Fruit fly (Drosophila melanogaster): Measurements from ENCODE around the gene CG33543.

CG33543 gene

DNA sequence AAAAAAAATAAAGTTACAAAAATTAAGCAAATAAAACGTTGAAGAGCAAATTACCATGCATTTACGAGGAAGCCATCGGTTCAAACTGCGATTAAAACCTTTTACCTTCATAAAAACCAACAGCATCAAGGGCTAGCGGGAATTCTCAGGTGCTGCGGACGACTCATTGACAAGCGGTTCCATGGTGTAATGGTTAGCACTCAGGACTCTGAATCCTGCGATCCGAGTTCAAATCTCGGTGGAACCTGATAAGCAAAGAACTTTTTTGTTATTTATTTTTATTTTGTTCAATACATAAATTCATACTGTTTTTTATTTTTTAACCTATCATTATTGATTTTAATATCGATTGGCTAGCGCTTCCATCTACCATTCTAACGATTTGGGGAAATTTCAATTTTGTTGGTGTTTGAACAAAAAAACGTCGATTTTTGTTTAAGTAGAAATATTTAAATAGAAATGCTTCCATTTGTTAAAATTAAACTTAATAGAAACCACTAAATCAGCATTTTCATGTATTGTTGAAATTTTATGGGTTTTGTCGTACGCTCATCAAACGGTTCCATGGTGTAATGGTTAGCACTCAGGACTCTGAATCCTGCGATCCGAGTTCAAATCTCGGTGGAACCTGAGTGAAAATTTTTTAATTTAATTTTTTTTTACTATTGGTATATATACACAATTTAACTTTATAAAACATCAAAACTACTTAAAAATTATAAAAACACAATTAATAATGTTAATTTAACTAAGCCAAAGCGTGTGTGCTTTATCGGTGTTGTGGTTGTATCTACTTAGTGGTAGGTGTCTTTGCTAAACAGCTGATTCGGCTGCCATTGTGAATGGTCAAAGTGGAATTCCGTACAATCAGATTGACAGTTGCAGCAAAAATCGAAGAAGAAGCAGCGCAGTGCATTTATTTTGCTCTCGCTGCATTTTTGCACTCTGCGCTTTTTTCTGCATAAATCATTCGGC lies 3.2 kb upstream of the CG33543 start, which contains the start of gene CG4238 (continued):
- no peak for TF ChIP-seq esn (GFP tag; optimal IDR thresholded peaks at IDR 0.05)
- TF ChIP-seq fd59A (GFP tag; optimal IDR thresholded peaks at IDR 0.05): no peak
- no peak for TF ChIP-seq Sox102F (GFP tag; optimal IDR thresholded peaks at IDR 0.05)
- no peak for TF ChIP-seq vri (GFP tag; optimal IDR thresholded peaks at IDR 0.05)
- TF ChIP-seq Met (GFP tag; optimal IDR thresholded peaks at IDR 0.05): no peak
- TF ChIP-seq CG11294 (GFP tag; IDR thresholded peaks at IDR 0.05): no peak
- no peak for TF ChIP-seq acj6 (GFP tag; optimal IDR thresholded peaks at IDR 0.05)

- TF ChIP-seq CG11902 (GFP tag; optimal IDR thresholded peaks at IDR 0.05) (no peak), CG6276 (GFP tag; optimal IDR thresholded peaks at IDR 0.05) (no peak), CG7368 (GFP tag; optimal IDR thresholded peaks at IDR 0.05) (no peak), CG3919 (GFP tag; optimal IDR thresholded peaks at IDR 0.05) (no peak), esn (GFP tag; optimal IDR thresholded peaks at IDR 0.05) (no peak), Eip75B (GFP tag; optimal IDR thresholded peaks at IDR 0.05) (no peak)
Observed at dm6 chr2L:2008114-2008513, 2.0 kb upstream of the CG33543 start, which contains the start of gene Nplp4. Nplp4 (plus strand) TSS chr2L:2008414.

dm6 chr2L:2007093-2007492 lies 980 bp upstream of the CG33543 start, which contains the start of gene CG15353:
CG15353 (minus strand) TSS chr2L:2007193.
- no peak for TF ChIP-seq CG31627 (GFP tag; optimal IDR thresholded peaks at IDR 0.05)
- TF ChIP-seq Smox (GFP tag; optimal IDR thresholded peaks at IDR 0.05): no peak
- no peak for TF ChIP-seq CG6276 (GFP tag; optimal IDR thresholded peaks at IDR 0.05)
- no peak for TF ChIP-seq CG6808 (GFP tag; optimal IDR thresholded peaks at IDR 0.05)
- no peak for TF ChIP-seq esn (GFP tag; optimal IDR thresholded peaks at IDR 0.05)
- no peak for TF ChIP-seq eg (GFP tag; IDR thresholded peaks at IDR 0.05)
- TF ChIP-seq lz (GFP tag; optimal IDR thresholded peaks at IDR 0.05): no peak
- no peak for TF ChIP-seq CG8319 (GFP tag; optimal IDR thresholded peaks at IDR 0.05)
- no peak for TF ChIP-seq Eip75B (GFP tag; optimal IDR thresholded peaks at IDR 0.05)
- no peak for TF ChIP-seq pdm3 (GFP tag; optimal IDR thresholded peaks at IDR 0.05)
- TF ChIP-seq CG3032 (tag; optimal IDR thresholded peaks at IDR 0.05): no peak
- no peak for TF ChIP-seq Met (GFP tag; optimal IDR thresholded peaks at IDR 0.05)
- TF ChIP-seq CG34406 (GFP tag; optimal IDR thresholded peaks at IDR 0.05): no peak
- no peak for TF ChIP-seq Hr39 (GFP tag; optimal IDR thresholded peaks at IDR 0.05)
- TF ChIP-seq salr (GFP tag; optimal IDR thresholded peaks at IDR 0.05): no peak
- TF ChIP-seq CG10631 (GFP tag; optimal IDR thresholded peaks at IDR 0.05): no peak
- TF ChIP-seq dsx (GFP tag; optimal IDR thresholded peaks at IDR 0.05; ENCODE audit: poor library complexity, severe bottlenecking): no peak
- TF ChIP-seq OdsH (GFP tag; optimal IDR thresholded peaks at IDR 0.05): no peak

DNA sequence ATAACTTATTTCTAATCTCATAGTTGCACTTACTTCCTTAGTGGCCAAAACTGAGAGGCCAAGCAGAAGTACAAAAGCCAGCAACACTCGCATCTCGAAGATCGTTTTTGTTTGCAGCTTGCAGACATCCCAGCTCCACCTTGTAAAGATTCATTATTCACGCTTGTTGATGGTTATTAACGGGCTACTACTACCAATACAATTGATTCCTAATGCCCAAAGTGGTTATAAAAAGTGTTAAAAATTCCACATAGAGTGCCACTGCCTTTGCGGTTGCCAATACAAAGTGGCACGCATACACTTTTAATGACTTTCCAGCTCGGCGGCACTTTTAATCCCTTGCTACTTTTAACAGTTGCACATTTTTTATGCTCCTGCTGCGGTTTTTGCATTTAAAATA lies 14.1 kb downstream of the CG33543 start, which contains the start of gene Obp22a:
TSS of gene Obp22a (minus strand) at position 101 of the 400 bp plus-strand sequence.
- no peak for TF ChIP-seq CG8119 (GFP tag; IDR thresholded peaks at IDR 0.05)
- TF ChIP-seq CG1621 (tag; optimal IDR thresholded peaks at IDR 0.05): no peak
- no peak for TF ChIP-seq net (GFP tag; optimal IDR thresholded peaks at IDR 0.05)
- TF ChIP-seq fd85E (GFP tag; optimal IDR thresholded peaks at IDR 0.05): no peak
- TF ChIP-seq dsx (GFP tag; optimal IDR thresholded peaks at IDR 0.05; ENCODE audit: poor library complexity, severe bottlenecking): no peak
- TF ChIP-seq Blimp-1 (GFP tag; optimal IDR thresholded peaks at IDR 0.05): no peak
- no peak for TF ChIP-seq Ets96B (tag; optimal IDR thresholded peaks at IDR 0.05)
- no peak for TF ChIP-seq CG31627 (GFP tag; optimal IDR thresholded peaks at IDR 0.05)
- no peak for TF ChIP-seq CG11294 (GFP tag; IDR thresholded peaks at IDR 0.05)
- TF ChIP-seq CG4318 (GFP tag; optimal IDR thresholded peaks at IDR 0.05): no peak
